ENCODE assay signal across 1 worm cellular context in genomic region chrX:13811929-13812328, ce11.
TF ChIP-seq lines count a peak whose summit lies in the region.

No protein-coding gene starts in this region.

TF ChIP-seq in whole organism, L2 larva, 48 proteins besides CTCF, POLR2A, EP300 and RAD21 (continued from another document):
- TF ChIP-seq unc-55 (GFP tag; optimal IDR thresholded peaks at IDR 0.05; lab: Kevin White, UChicago), result peak; percentile 11
- no peak for TF ChIP-seq ztf-11 (tag; optimal IDR thresholded peaks at IDR 0.05; lab: Kevin White, UChicago)
- no peak for TF ChIP-seq crh-2 (tag; optimal IDR thresholded peaks at IDR 0.05; lab: Kevin White, UChicago)
- peak in 1 of 2 experiments; percentile 24 for TF ChIP-seq lsy-2 (tag; optimal IDR thresholded peaks at IDR 0.05; lab: Kevin White, UChicago)
- no peak for TF ChIP-seq Y55F3AM.14 (GFP tag; optimal IDR thresholded peaks at IDR 0.05; lab: Kevin White, UChicago)
- TF ChIP-seq ZK546.5 (tag; optimal IDR thresholded peaks at IDR 0.05; lab: Kevin White, UChicago), result no peak
- TF ChIP-seq nhr-77 (tag; optimal IDR thresholded peaks at IDR 0.05; lab: Kevin White, UChicago), result no peak
- TF ChIP-seq peb-1 (tag; optimal IDR thresholded peaks at IDR 0.05; lab: Kevin White, UChicago), result no peak
- TF ChIP-seq nhr-129 (tag; optimal IDR thresholded peaks at IDR 0.05; lab: Kevin White, UChicago), result no peak
- TF ChIP-seq ztf-1 (GFP tag; conservative IDR thresholded peaks at IDR 0.05; lab: Robert Waterston, UW), result no peak
- TF ChIP-seq ceh-16 (tag; optimal IDR thresholded peaks at IDR 0.05; lab: Kevin White, UChicago), result no peak
- TF ChIP-seq ama-1 (optimal IDR thresholded peaks at IDR 0.05; lab: Kevin White, UChicago), result no peak
- TF ChIP-seq zag-1 (tag; optimal IDR thresholded peaks at IDR 0.05; lab: Kevin White, UChicago), result peak; percentile 21
- TF ChIP-seq C34F6.9 (tag; optimal IDR thresholded peaks at IDR 0.05; lab: Kevin White, UChicago), result peak; percentile 28
- peak; percentile 23 for TF ChIP-seq sma-9 (GFP tag; optimal IDR thresholded peaks at IDR 0.05; lab: Kevin White, UChicago)
- TF ChIP-seq sma-9 (tag; optimal IDR thresholded peaks at IDR 0.05; lab: Kevin White, UChicago), result no peak
- TF ChIP-seq aly-2 (tag; optimal IDR thresholded peaks at IDR 0.05; lab: Kevin White, UChicago), result no peak
- TF ChIP-seq nhr-23 (tag; optimal IDR thresholded peaks at IDR 0.05; lab: Kevin White, UChicago), result no peak
- no peak for TF ChIP-seq nhr-237 (tag; optimal IDR thresholded peaks at IDR 0.05; lab: Kevin White, UChicago)
- no peak for TF ChIP-seq nhr-6 (tag; optimal IDR thresholded peaks at IDR 0.05; lab: Kevin White, UChicago)
